Worm (Caenorhabditis elegans): ENCODE data around the gene F58F12.12.

F58F12.12 gene

DNA sequence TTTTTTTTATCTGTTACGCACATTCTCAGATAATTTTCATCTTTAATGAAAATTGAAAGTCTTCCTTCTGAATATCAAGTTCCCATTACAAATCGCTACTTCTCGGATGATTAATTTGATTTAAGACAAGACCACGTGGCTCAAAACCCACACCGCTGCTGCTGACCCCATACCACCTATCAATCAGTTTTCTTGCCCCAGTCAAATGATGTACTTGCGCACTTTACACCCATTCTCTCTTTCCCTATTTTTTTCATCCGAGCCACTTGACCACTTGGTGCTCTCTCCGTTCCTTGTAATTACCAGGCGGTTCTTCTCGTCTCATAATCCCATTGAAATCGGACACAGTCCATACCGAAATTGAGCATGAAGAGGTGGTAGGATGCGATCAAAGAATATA, 13.1 kb downstream of the F58F12.12 start:
- TF ChIP-seq rnt-1 (tag; optimal IDR thresholded peaks at IDR 0.05) (peak; percentile 24), sptf-1 (tag; optimal IDR thresholded peaks at IDR 0.05) (no peak), hlh-17 (GFP tag; optimal IDR thresholded peaks at IDR 0.05; ENCODE audit: borderline replicate concordance) (no peak), aly-2 (tag; optimal IDR thresholded peaks at IDR 0.05) (no peak)

- no peak for TF ChIP-seq hlh-17 (GFP tag; optimal IDR thresholded peaks at IDR 0.05; ENCODE audit: borderline replicate concordance)
- no peak for TF ChIP-seq nhr-85 (tag)
- no peak for TF ChIP-seq grh-1 (GFP tag; IDR thresholded peaks at IDR 0.05)
- TF ChIP-seq ztf-11 (tag; optimal IDR thresholded peaks at IDR 0.05) = no peak
- no peak for TF ChIP-seq dsc-1 (tag; optimal IDR thresholded peaks at IDR 0.05)
- no peak for TF ChIP-seq tlp-1 (tag; optimal IDR thresholded peaks at IDR 0.05)
- no peak for TF ChIP-seq lir-3 (tag; optimal IDR thresholded peaks at IDR 0.05; ENCODE audit: poor library complexity)
- TF ChIP-seq efl-3 (GFP tag; optimal IDR thresholded peaks at IDR 0.05) = no peak
- no peak for TF ChIP-seq C04F5.9 (tag; optimal IDR thresholded peaks at IDR 0.05)
Observed at ce11 chrII:6398406-6398805, 17.4 kb downstream of the F58F12.12 start, which contains the start of gene zig-10. Gene zig-10 (plus strand): TSS chrII:6398706.

DNA sequence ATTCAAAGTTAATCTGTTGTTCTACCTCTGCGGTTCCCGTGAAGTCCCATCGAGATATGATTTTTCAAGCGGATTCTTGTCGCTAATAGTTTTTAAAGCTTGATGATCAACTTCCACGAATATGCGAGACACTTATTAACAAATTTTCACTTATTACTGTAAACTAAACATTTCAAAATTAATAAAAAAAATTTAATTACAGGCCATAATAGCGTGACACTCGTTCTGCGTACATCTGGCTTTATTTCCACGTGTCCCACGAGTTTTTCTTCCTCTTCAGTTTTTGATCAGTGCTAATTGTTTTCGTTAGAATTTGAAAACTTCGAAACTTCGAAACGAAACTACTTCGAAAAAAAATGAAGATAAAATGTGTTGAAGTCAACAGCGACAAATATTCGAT, 20.7 kb downstream of the F58F12.12 start, which contains the start of gene btb-2:
Gene btb-2 (plus strand): TSS at position 301 of the 400 bp plus-strand sequence.
- TF ChIP-seq aly-2 (tag; optimal IDR thresholded peaks at IDR 0.05) = no peak
- no peak for TF ChIP-seq efl-3 (GFP tag; optimal IDR thresholded peaks at IDR 0.05)
- TF ChIP-seq dsc-1 (tag; optimal IDR thresholded peaks at IDR 0.05) = no peak
- no peak for TF ChIP-seq hlh-4 (tag; optimal IDR thresholded peaks at IDR 0.05)
- TF ChIP-seq lin-13 (GFP tag; optimal IDR thresholded peaks at IDR 0.05) = no peak
- TF ChIP-seq efl-1 (optimal IDR thresholded peaks at IDR 0.05) = no peak
- no peak for TF ChIP-seq efl-1 (GFP tag; optimal IDR thresholded peaks at IDR 0.05 in 1 of 2)
- no peak for TF ChIP-seq ztf-4 (tag; optimal IDR thresholded peaks at IDR 0.05)
- TF ChIP-seq irx-1 (tag; optimal IDR thresholded peaks at IDR 0.05) = no peak
- TF ChIP-seq nhr-76 (tag; optimal IDR thresholded peaks at IDR 0.05) = no peak
- TF ChIP-seq ets-5 (GFP tag; IDR thresholded peaks at IDR 0.05) = no peak
- TF ChIP-seq ztf-11 (tag; optimal IDR thresholded peaks at IDR 0.05) = no peak
- no peak for TF ChIP-seq Y116A8C.19 (tag; optimal IDR thresholded peaks at IDR 0.05; ENCODE audit: borderline replicate concordance)
- TF ChIP-seq C34B4.2 (tag; optimal IDR thresholded peaks at IDR 0.05) = no peak
- no peak for TF ChIP-seq pax-3 (tag; optimal IDR thresholded peaks at IDR 0.05)
- no peak for TF ChIP-seq fkh-4 (tag; optimal IDR thresholded peaks at IDR 0.05; ENCODE audit: borderline replicate concordance)
- TF ChIP-seq fkh-10 (GFP tag; optimal IDR thresholded peaks at IDR 0.05) = no peak
- TF ChIP-seq isw-1 (GFP tag; IDR thresholded peaks at IDR 0.05) = no peak
- no peak for TF ChIP-seq nhr-19 (GFP tag; conservative IDR thresholded peaks at IDR 0.05)

DNA sequence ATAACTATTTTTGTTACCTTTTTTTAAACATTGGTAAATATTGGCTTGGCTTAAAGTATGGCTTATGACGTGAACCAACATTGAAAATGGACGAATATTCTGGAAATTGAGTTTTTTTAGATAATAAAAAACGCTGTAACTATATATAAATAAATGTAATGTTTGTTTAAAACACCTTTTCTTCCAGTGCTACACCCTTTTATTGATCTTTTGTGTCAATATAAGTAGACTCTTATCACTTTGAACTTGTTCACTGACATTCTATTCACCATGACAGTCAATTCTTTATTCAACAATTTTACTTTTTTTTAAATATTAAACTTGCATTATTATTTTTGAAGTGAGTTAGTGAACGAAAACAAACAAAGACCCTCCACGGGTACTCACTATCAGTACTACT, 22.3 kb downstream of the F58F12.12 start, which contains the start of gene T25D10.1:
Gene T25D10.1 (plus strand): TSS at position 169 of the 400 bp plus-strand sequence.
- TF ChIP-seq nhr-20 (tag; optimal IDR thresholded peaks at IDR 0.05) (no peak), elt-2 (tag; optimal IDR thresholded peaks at IDR 0.05) (peak; percentile 37)

DNA sequence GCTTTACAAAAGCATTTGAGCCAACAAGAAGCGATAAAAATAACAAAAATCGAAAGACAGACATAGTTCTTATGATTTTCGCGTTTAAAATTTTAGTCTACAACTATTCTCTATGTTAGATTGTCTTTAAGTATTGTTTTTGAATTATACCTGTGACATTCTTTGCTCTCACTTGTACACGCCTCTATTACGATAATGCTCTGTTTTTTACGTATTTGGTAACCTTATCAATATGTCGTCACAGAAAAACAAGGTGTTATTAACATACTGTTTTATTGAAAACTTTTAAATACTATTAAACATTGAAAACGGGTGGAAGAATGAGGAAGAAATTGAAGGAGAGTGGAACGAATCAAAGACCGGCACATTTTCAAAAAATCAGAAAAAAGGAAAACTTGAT, 26.3 kb downstream of the F58F12.12 start, which contains the start of gene spp-11:
Gene spp-11 (minus strand): TSS at position 101 of the 400 bp plus-strand sequence.
- no peak for TF ChIP-seq ceh-90 (tag; optimal IDR thresholded peaks at IDR 0.05)
- TF ChIP-seq snu-23 (GFP tag; optimal IDR thresholded peaks at IDR 0.05) = no peak
- TF ChIP-seq zip-4 (GFP tag; optimal IDR thresholded peaks at IDR 0.05) = no peak
- no peak for TF ChIP-seq lsy-2 (tag; optimal IDR thresholded peaks at IDR 0.05)
- TF ChIP-seq fkh-8 (tag; optimal IDR thresholded peaks at IDR 0.05) = no peak
- TF ChIP-seq ceh-88 (GFP tag; IDR thresholded peaks at IDR 0.05) = no peak
- TF ChIP-seq efl-1 (optimal IDR thresholded peaks at IDR 0.05) = no peak
- no peak for TF ChIP-seq efl-1 (GFP tag; optimal IDR thresholded peaks at IDR 0.05 in 1 of 2)
- no peak for TF ChIP-seq nhr-237 (tag; optimal IDR thresholded peaks at IDR 0.05)
- no peak for TF ChIP-seq F16B12.6 (tag; optimal IDR thresholded peaks at IDR 0.05)
